Worm (Caenorhabditis elegans): ENCODE measurements around the gene F59A7.7.

F59A7.7 gene

DNA sequence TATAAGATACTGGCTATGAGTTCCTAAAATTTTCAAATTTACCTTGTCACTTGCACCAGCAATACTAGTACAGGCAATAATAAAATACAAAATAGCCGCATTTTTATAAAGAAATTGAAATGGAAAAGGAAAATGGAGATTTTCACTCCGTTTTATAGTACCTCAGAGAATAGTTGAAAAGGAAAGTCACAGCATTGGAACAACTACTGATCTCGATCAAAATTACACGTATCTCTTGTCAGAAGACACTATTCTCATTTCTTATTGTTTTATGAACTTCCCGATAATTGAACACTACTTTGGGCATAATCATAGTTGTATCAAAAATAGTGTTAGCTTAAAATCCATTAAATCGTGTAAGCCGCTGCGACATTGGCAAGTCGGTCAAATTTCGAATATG, 39.6 kb downstream of the F59A7.7 start, which contains the start of gene Y40B10A.11:
Gene Y40B10A.11 (minus strand): TSS at position 101 of the 400 bp plus-strand sequence.
- TF ChIP-seq him-1 (tag; optimal IDR thresholded peaks at IDR 0.05) (no peak), dao-5 (tag; optimal IDR thresholded peaks at IDR 0.05) (no peak), W03F9.2 (tag; optimal IDR thresholded peaks at IDR 0.05) (no peak)

DNA sequence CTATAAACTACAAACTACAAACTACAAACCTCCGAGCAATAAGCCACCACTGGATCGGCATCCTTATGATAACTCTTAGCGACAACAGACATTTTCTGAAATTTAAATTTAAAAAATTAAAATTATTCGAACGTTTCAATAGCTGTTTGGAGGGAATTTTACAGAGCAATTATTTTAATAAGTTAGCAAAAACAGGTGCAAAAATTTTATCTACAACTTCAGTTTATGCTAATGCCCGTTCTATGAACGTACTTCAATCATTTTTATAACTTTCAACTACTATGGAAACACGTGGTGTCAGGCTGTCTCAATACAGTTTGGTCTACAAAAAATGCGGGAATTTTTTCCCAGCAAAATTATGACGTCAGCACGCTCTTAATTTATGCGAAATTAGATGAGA, 41.6 kb downstream of the F59A7.7 start, which contains the start of gene comt-5:
Gene comt-5 (minus strand): TSS at position 101 of the 400 bp plus-strand sequence.
- TF ChIP-seq him-1 (tag; optimal IDR thresholded peaks at IDR 0.05): no peak
- no peak for TF ChIP-seq W03F9.2 (tag; optimal IDR thresholded peaks at IDR 0.05)
- no peak for TF ChIP-seq dao-5 (tag; optimal IDR thresholded peaks at IDR 0.05)

DNA sequence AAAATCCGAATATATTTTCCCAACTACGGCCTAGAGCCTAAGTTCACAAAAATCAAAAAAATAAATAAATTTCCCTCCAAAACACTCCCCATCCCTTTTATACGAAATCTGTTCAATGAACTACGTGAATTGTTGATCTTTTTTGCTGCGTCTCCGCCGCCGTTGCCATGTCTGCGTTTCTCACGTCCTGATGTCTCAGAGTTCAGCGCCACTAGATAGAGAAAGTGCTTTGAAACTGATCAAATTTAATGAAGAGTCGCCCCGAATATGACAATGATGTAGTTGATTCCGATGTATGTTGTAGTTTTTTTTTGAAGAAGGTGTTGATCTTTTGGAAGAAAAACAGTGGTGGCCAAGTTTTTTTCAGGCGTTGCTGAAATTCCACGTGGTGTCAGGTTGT, 42.4 kb downstream of the F59A7.7 start:
- TF ChIP-seq him-1 (tag; optimal IDR thresholded peaks at IDR 0.05): no peak
- no peak for TF ChIP-seq W03F9.2 (tag; optimal IDR thresholded peaks at IDR 0.05)

- TF ChIP-seq him-1 (tag; optimal IDR thresholded peaks at IDR 0.05) (no peak), dao-5 (tag; optimal IDR thresholded peaks at IDR 0.05) (no peak), W03F9.2 (tag; optimal IDR thresholded peaks at IDR 0.05) (no peak)
These were observed 44.1 kb downstream of the F59A7.7 start for ce11 chrV:2055765-2056504.

DNA sequence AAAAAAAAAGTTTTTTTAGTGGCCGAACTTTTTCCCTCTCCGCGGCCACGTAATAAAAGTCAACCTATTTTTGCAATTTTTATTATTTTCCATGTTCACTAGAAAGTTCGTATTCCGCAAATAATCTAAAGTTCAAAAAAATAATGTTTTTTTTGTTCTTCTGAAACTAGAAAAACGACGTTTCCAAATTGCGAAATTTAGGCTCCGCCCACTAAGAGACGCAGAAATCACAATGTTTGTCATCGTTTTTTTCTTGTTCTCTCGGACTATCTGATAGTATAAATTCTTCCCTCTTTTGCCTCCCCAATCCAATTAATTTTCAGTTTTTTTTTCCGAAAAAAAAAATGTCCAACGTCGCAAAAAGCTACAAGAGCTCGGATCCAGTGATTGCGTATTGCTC, 45.4 kb downstream of the F59A7.7 start, which contains the start of gene comt-3:
Gene comt-3 (plus strand): TSS at position 214 of the 400 bp plus-strand sequence.
- TF ChIP-seq dao-5 (tag; optimal IDR thresholded peaks at IDR 0.05): no peak
- no peak for TF ChIP-seq W03F9.2 (tag; optimal IDR thresholded peaks at IDR 0.05)
- TF ChIP-seq him-1 (tag; optimal IDR thresholded peaks at IDR 0.05): no peak
